Fruit fly (Drosophila melanogaster) whole organism, adult: ENCODE results near the gene ATPsynO.
A peak's percentile ranks its signal among the peaks of the same experiment; 100 is the strongest.

Experiments used
- CG11617 ChIP-seq: fragments of 200-800 bp; sonication (Bioruptor generic); optimal IDR thresholded peaks from 2 replicates; lab custom pipeline; 2017; ENCODE audit warnings: mild to moderate bottlenecking, missing biosample characterization, missing genetic modification reagents, missing genetic modification characterization
- CG12768 ChIP-seq: fragments of 200-800 bp; sonication (Bioruptor generic); optimal IDR thresholded peaks from 2 replicates; lab custom pipeline; 2017; ENCODE audit warnings: missing biosample characterization, missing genetic modification characterization, mild to moderate bottlenecking, moderate library complexity, missing genetic modification reagents
- CG14711 ChIP-seq: fragments of 200-800 bp; sonication (Bioruptor generic); optimal IDR thresholded peaks from 2 replicates; lab custom pipeline; 2018; ENCODE audit warnings: missing biosample characterization, mild to moderate bottlenecking, missing genetic modification characterization, moderate library complexity
- CG1620 ChIP-seq: fragments of 200-800 bp; sonication (Bioruptor generic); optimal IDR thresholded peaks from 2 replicates; lab custom pipeline; 2016; ENCODE audit warnings: missing biosample characterization, missing genetic modification characterization
- CG33017 ChIP-seq: fragments of 200-800 bp; sonication (Bioruptor generic); optimal IDR thresholded peaks from 2 replicates; lab custom pipeline; 2018; ENCODE audit warnings: missing biosample characterization, mild to moderate bottlenecking, missing genetic modification characterization, moderate library complexity
- CG5204 ChIP-seq: fragments of 200-800 bp; sonication (Bioruptor generic); optimal IDR thresholded peaks from 2 replicates; lab custom pipeline; 2016; ENCODE audit warnings: missing biosample characterization, missing genetic modification characterization
- CG7045 ChIP-seq: fragments of 200-800 bp; sonication (Bioruptor generic); optimal IDR thresholded peaks from 2 replicates; lab custom pipeline; 2017; ENCODE audit warnings: missing biosample characterization, mild to moderate bottlenecking, missing genetic modification characterization
- CG7101 ChIP-seq: fragments of 200-800 bp; sonication (Bioruptor generic); optimal IDR thresholded peaks from 2 replicates; lab custom pipeline; 2018; ENCODE audit warnings: missing biosample characterization, mild to moderate bottlenecking, missing genetic modification characterization, moderate library complexity
- Clk ChIP-seq: fragments of 200-800 bp; sonication (Bioruptor generic); optimal IDR thresholded peaks from 2 replicates; lab custom pipeline; 2017; ENCODE audit warnings: missing biosample characterization, missing genetic modification characterization
- Crg-1 ChIP-seq: fragments of 200-800 bp; sonication (Bioruptor generic); optimal IDR thresholded peaks from 2 replicates; lab custom pipeline; 2016; ENCODE audit warnings: missing biosample characterization, missing genetic modification characterization
- Hr96 ChIP-seq: fragments of 200-800 bp; sonication (Bioruptor generic); optimal IDR thresholded peaks from 2 replicates; lab custom pipeline; 2016; ENCODE audit warnings: missing biosample characterization, missing genetic modification characterization
- Mnt ChIP-seq: fragments of 200-800 bp; sonication (Bioruptor generic); optimal IDR thresholded peaks from 2 replicates; lab custom pipeline; 2016; ENCODE audit warnings: missing biosample characterization, mild to moderate bottlenecking, missing genetic modification characterization
- bab1 ChIP-seq: fragments of 200-800 bp; sonication (Bioruptor generic); optimal IDR thresholded peaks from 3 replicates; lab custom pipeline; 2019; ENCODE audit warnings: missing biosample characterization, mild to moderate bottlenecking, missing genetic modification characterization, moderate library complexity
- cic ChIP-seq: fragments of 200-800 bp; sonication (Bioruptor generic); optimal IDR thresholded peaks from 2 replicates; lab custom pipeline; 2017; ENCODE audit warnings: missing biosample characterization, mild to moderate bottlenecking, missing genetic modification characterization, moderate library complexity
- cnc ChIP-seq, 2 experiments: fragments of >200 bp; optimal IDR thresholded peaks; 2 replicates each; lab custom pipeline; 2017
- kay ChIP-seq: fragments of 200-800 bp; sonication (Bioruptor generic); peaks from one replicate; lab custom pipeline; 2016; ENCODE audit warnings: missing biosample characterization, missing genetic modification characterization, borderline replicate concordance
- ovo ChIP-seq: fragments of 200-800 bp; sonication (Bioruptor generic); optimal IDR thresholded peaks from 2 replicates; lab custom pipeline; 2016; ENCODE audit warnings: missing biosample characterization, missing genetic modification characterization
- pad ChIP-seq: fragments of 200-800 bp; sonication (Bioruptor generic); optimal IDR thresholded peaks from 3 replicates; lab custom pipeline; 2017; ENCODE audit warnings: missing biosample characterization, missing genetic modification characterization, mild to moderate bottlenecking, moderate library complexity, missing genetic modification reagents
- tj ChIP-seq: fragments of 200-800 bp; sonication (Bioruptor generic); optimal IDR thresholded peaks from 3 replicates; lab custom pipeline; 2017; ENCODE audit warnings: missing biosample characterization, mild to moderate bottlenecking, missing genetic modification characterization, moderate library complexity
- toe ChIP-seq: fragments of 200-800 bp; sonication (Bioruptor generic); optimal IDR thresholded peaks from 2 replicates; lab custom pipeline; 2016; ENCODE audit warnings: missing biosample characterization, missing genetic modification characterization

Gene ATPsynO

dm6 chr3R:15268426-15268825, 3.0 kb downstream of the ATPsynO start, which contains the start of the genes CG14864 and Zip88E:
Gene CG14864, minus strand, starts transcription at chr3R:15268538.
Gene Zip88E, plus strand, starts transcription at chr3R:15268662.
- no peak for TF ChIP-seq ovo (GFP tag; lab: Kevin White, UChicago)
- peak; percentile 16 for TF ChIP-seq bab1

DNA sequence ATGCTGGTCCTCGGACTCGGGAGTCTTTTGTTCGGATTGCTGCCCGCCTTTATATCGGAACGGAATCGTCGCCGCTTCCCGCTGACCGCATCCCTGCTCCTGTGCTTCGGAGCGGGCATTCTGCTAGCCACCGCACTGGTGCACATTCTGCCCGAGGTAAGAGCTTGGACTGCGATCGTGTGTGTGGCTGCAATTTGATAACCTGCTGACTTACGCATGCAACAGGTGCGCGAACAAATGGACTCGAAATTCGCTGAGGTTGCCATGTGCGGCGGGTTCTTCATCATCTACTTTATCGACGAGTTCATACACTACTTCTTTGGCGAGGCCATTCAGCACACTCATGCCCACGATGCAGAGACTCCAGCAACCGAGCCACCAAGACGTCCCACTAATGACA, 3.5 kb downstream of the ATPsynO start:
- TF ChIP-seq CG33017 (tag; lab: Kevin White, UChicago) (no peak), tj (peak; percentile 90)

- no peak for TF ChIP-seq kay (GFP tag; lab: Kevin White, UChicago)
- peak; percentile 98 for TF ChIP-seq CG11617 (GFP tag; lab: Kevin White, UChicago)
- TF ChIP-seq CG1620 (GFP tag; lab: Kevin White, UChicago), result peak; percentile 96
- peak; percentile 99 for TF ChIP-seq CG7101 (tag; lab: Kevin White, UChicago)
- TF ChIP-seq pad (GFP tag; lab: Kevin White, UChicago), result peak; percentile 90
- TF ChIP-seq Mnt (GFP tag; lab: Kevin White, UChicago), result peak; percentile 96
- no peak for TF ChIP-seq CG5204 (GFP tag; lab: Kevin White, UChicago)
- TF ChIP-seq CG7045 (GFP tag; lab: Kevin White, UChicago), result peak; percentile 98
- TF ChIP-seq cnc (optimal IDR thresholded peaks at IDR 0.05; lab: Kevin White, UChicago), result no peak
- TF ChIP-seq bab1, result peak; percentile 98
- TF ChIP-seq Crg-1, result peak; percentile 95
- TF ChIP-seq CG33017 (tag; lab: Kevin White, UChicago), result peak; percentile 98
- peak; percentile 91 for TF ChIP-seq ovo (GFP tag; lab: Kevin White, UChicago)
- TF ChIP-seq tj, result peak; percentile 88
- peak; percentile 98 for TF ChIP-seq toe
- TF ChIP-seq cic (GFP tag; lab: Kevin White, UChicago), result peak; percentile 77
- peak; percentile 97 for TF ChIP-seq CG14711 (tag; lab: Kevin White, UChicago)
- peak; percentile 98 for TF ChIP-seq CG12768
- TF ChIP-seq Clk (GFP tag; lab: Kevin White, UChicago), result peak; percentile 94
- peak; percentile 94 for TF ChIP-seq Hr96 (GFP tag; lab: Kevin White, UChicago)
These were observed 9.8 kb downstream of the ATPsynO start, which contains the start of the genes Cp190 and CG4338 for dm6 chr3R:15275158-15275623. Gene Cp190, minus strand, starts transcription at chr3R:15275241. Gene CG4338, plus strand, starts transcription at chr3R:15275522.

dm6 chr3R:15277926-15278869, 12.8 kb downstream of the ATPsynO start, which contains the start of the genes MRG15 and Tm1:
Gene MRG15, minus strand, starts transcription at chr3R:15278109.
Gene Tm1, plus strand, starts transcription at chr3R:15278220.
- TF ChIP-seq CG11617 (GFP tag; lab: Kevin White, UChicago), result peak; percentile 7
- no peak for TF ChIP-seq ovo (GFP tag; lab: Kevin White, UChicago)
- peak; percentile 69 for TF ChIP-seq Mnt (GFP tag; lab: Kevin White, UChicago)
- no peak for TF ChIP-seq CG33017 (tag; lab: Kevin White, UChicago)
- no peak for TF ChIP-seq bab1
- peak; percentile 22 for TF ChIP-seq tj
- TF ChIP-seq kay (GFP tag; lab: Kevin White, UChicago), result no peak
- peak; percentile 15 for TF ChIP-seq CG14711 (tag; lab: Kevin White, UChicago)
- TF ChIP-seq CG1620 (GFP tag; lab: Kevin White, UChicago), result no peak

DNA sequence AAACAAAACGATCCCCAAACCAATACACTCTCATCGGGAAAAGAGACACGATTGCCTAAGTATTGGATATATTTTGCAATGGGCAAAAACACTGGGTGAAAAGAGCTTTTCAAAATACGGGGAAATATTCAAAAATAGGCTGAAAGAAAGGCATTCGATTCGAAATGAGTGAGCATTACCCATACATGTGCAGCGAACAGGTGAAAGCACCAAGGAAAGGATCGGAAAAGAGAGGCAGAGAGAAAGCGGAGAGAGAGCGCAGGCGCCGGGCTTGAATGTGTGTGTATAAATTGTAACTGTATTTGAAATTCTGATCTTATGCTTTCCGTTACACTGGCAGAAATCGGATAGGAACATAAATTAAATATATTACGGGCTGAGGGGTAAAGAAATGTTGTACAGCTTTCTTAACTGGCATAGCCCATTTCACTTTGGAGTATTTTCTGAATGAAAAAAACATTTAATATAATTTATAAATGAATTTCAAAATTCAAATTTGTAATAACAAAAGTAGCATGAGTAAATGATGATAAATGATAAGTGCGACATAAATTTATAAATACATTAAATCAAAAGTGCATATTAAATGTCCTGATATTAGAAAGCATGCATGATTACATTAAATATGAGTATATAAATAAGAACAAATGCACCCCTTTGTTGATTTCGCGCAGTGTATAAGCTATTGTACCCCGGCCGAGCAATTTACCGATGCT, 15.4 kb downstream of the ATPsynO start:
- TF ChIP-seq Mnt (GFP tag; lab: Kevin White, UChicago) (no peak), cic (GFP tag; lab: Kevin White, UChicago) (no peak), Hr96 (GFP tag; lab: Kevin White, UChicago) (no peak), tj (peak; percentile 9), CG11617 (GFP tag; lab: Kevin White, UChicago) (peak; percentile 38), cnc (optimal IDR thresholded peaks at IDR 0.05; lab: Kevin White, UChicago) (no peak), CG12768 (no peak), Clk (GFP tag; lab: Kevin White, UChicago) (no peak), CG7101 (tag; lab: Kevin White, UChicago) (peak; percentile 8), bab1 (peak; percentile 34), CG14711 (tag; lab: Kevin White, UChicago) (peak; percentile 16), CG7045 (GFP tag; lab: Kevin White, UChicago) (no peak), CG5204 (GFP tag; lab: Kevin White, UChicago) (no peak), pad (GFP tag; lab: Kevin White, UChicago) (peak; percentile 21), CG1620 (GFP tag; lab: Kevin White, UChicago) (no peak), CG33017 (tag; lab: Kevin White, UChicago) (no peak), Crg-1 (no peak), toe (no peak), ovo (GFP tag; lab: Kevin White, UChicago) (no peak), kay (GFP tag; lab: Kevin White, UChicago) (no peak)
